Worm (Caenorhabditis elegans) whole organism, L4/young adult: ENCODE data around the gene C37C3.11.

Experiments
- W03F9.2 ChIP-seq: fragments of 150-350 bp; optimal IDR thresholded peaks from 2 replicates; lab custom pipeline; 2014; ENCODE audit warnings: missing biosample characterization, missing genetic modification characterization
- him-1 ChIP-seq: sonication (generic microtip); optimal IDR thresholded peaks from 2 replicates; lab custom pipeline; 2016; ENCODE audit warnings: missing genotype, missing genetic modification reagents, missing genetic modification characterization, missing compliant biosample characterization

- TF ChIP-seq him-1 (tag; lab: Kevin White, UChicago) (no peak), W03F9.2 (tag; lab: Kevin White, UChicago) (peak; percentile 6)
Measured at ce11 chrV:7820270-7820669, 44.3 kb downstream of the C37C3.11 start, which contains the start of gene lbp-4.
